Fruit fly (Drosophila melanogaster) whole organism, prepupa: ENCODE measurements around the gene CG9676.

ENCODE experiments used
- CG10669 ChIP-seq: fragments of 200-800 bp; sonication (Bioruptor generic); optimal IDR thresholded peaks from 3 replicates; lab custom pipeline; 2018; ENCODE audit warnings: missing biosample characterization, mild to moderate bottlenecking, missing genetic modification characterization, moderate library complexity
- CG15336 ChIP-seq: fragments of 200-800 bp; sonication (Bioruptor generic); IDR thresholded peaks from 2 replicates; pipeline ENCODE4 v1.3.6; 2022; ENCODE audit warnings: missing biosample characterization, missing genetic modification characterization
- CG6854 ChIP-seq: fragments of 200-800 bp; sonication (Bioruptor generic); optimal IDR thresholded peaks from 2 replicates; lab custom pipeline; 2017; ENCODE audit warnings: missing biosample characterization, mild to moderate bottlenecking, missing genetic modification characterization
- CG8319 ChIP-seq: fragments of 200-800 bp; sonication (Bioruptor generic); optimal IDR thresholded peaks from 3 replicates; lab custom pipeline; 2016; ENCODE audit warnings: missing biosample characterization, missing genetic modification characterization
- Lpt ChIP-seq: fragments of 200-800 bp; sonication (Bioruptor generic); optimal IDR thresholded peaks from 3 replicates; lab custom pipeline; 2016; ENCODE audit warnings: missing biosample characterization, missing genetic modification characterization
- fkh ChIP-seq: fragments of 200-800 bp; sonication (Bioruptor generic); optimal IDR thresholded peaks from 3 replicates; lab custom pipeline; 2017; ENCODE audit warnings: missing biosample characterization, mild to moderate bottlenecking, missing genetic modification characterization, moderate library complexity
- salr ChIP-seq, 2 experiments: fragments of 200-800 bp; sonication (Bioruptor generic); optimal IDR thresholded peaks; 3 replicates each; lab custom pipeline; 2016 to 2018; ENCODE audit warnings: missing biosample characterization in 2 of 2, missing genetic modification characterization in 2 of 2, mild to moderate bottlenecking in 1 of 2

DNA sequence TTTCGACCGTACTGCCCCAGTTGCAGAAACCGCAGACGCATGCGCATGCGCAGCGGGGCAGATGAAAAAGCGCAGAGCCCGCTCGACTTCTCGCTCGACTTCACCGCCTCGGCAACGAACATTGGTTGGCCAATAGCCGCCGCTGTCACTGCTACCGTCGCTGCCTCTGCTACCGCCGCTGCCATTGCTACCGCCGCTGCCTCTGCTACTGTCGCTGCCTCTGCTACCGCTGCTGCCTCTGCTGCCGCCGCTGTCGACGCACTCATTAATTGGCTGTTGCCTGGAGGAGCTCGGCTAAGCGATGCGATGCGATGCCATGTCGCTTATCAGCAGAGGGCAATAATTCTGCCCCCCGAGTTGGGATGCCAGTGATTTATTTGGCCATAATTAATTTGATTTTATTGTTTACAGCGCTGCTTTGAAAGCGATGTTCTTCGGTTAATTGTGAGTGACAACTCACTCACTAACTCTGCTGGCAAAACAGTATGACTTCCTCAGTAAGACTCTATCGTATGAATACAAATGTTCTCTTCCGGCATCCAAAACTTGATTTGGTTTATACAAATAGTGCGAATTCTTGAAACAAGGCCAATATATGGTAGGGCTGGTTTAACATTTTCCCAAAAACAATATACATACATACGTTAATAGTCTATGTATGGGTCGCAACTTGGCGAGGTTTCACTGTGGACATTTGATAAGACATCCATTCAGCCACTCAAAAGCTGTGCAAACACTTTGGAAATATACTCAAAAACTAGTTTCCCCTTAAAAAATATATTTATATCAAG is 29.1 kb downstream of the CG9676 start:
- TF ChIP-seq CG6854 (GFP tag; lab: Kevin White, UChicago) (no peak), CG15336 (0 out of 2 replicates have a peak, but pooled peaks have one; percentile 17), fkh (GFP tag; lab: Kevin White, UChicago) (peak; percentile 1), CG8319 (GFP tag; lab: Kevin White, UChicago) (no peak), CG10669 (no peak), Lpt (GFP tag; lab: Kevin White, UChicago) (no peak), salr (GFP tag; optimal IDR thresholded peaks at IDR 0.05; lab: Kevin White, UChicago) (no peak)
